In genomic region chr3L:2851771-2852170, dm6 we compare ENCODE assay signal across 1 fruit fly cellular context.
TF ChIP-seq lines count a peak whose summit lies in the region.

No protein-coding gene starts in this region.

TF ChIP-seq in whole organism, embryonic, 481 proteins besides CTCF, POLR2A, EP300 and RAD21 (continued from another document and continues in another):
- TF ChIP-seq Nf-YC (tag; optimal IDR thresholded peaks at IDR 0.05; lab: Kevin White, UChicago) (peak; percentile 3), tin (GFP tag; optimal IDR thresholded peaks at IDR 0.05; lab: Kevin White, UChicago) (peak; percentile 81), gsb (GFP tag; IDR thresholded peaks at IDR 0.05; lab: Robert Waterston, UW) (no peak), Lim3 (GFP tag; IDR thresholded peaks at IDR 0.05; lab: Robert Waterston, UW) (no peak), CG7963 (GFP tag; IDR thresholded peaks at IDR 0.05; lab: Robert Waterston, UW; ENCODE audit: partially characterized antibody) (no peak), CG8765 (GFP tag; IDR thresholded peaks at IDR 0.05; lab: Robert Waterston, UW) (peak; percentile 55; the same call in 1 of the 2 replicates), wor (GFP tag; IDR thresholded peaks at IDR 0.05; lab: Robert Waterston, UW) (no peak), Ada2b (GFP tag; IDR thresholded peaks at IDR 0.05; lab: Robert Waterston, UW) (peak; percentile 44), CG1529 (GFP tag; optimal IDR thresholded peaks at IDR 0.05; lab: Kevin White, UChicago) (no peak), CG9932 (GFP tag; IDR thresholded peaks at IDR 0.05; lab: Robert Waterston, UW) (peak; percentile 83), HLH54F (GFP tag; optimal IDR thresholded peaks at IDR 0.05; lab: Kevin White, UChicago) (peak; percentile 66), CG18262 (tag; optimal IDR thresholded peaks at IDR 0.05; lab: Kevin White, UChicago) (peak; percentile 31), bigmax (GFP tag; optimal IDR thresholded peaks at IDR 0.05; lab: Kevin White, UChicago) (no peak), Hr3 (GFP tag; optimal IDR thresholded peaks at IDR 0.05; lab: Kevin White, UChicago) (peak; percentile 74), CG14441 (GFP tag; IDR thresholded peaks at IDR 0.05; lab: Robert Waterston, UW) (peak; percentile 58), Hsf (GFP tag; optimal IDR thresholded peaks at IDR 0.05; lab: Kevin White, UChicago) (peak; percentile 83), nerfin-1 (tag; optimal IDR thresholded peaks at IDR 0.05; lab: Kevin White, UChicago) (no peak), eyg (GFP tag; optimal IDR thresholded peaks at IDR 0.05; lab: Kevin White, UChicago) (peak; percentile 25), knrl (GFP tag; IDR thresholded peaks at IDR 0.05; lab: Robert Waterston, UW; ENCODE audit: partially characterized antibody) (peak; percentile 82), lola (GFP tag; optimal IDR thresholded peaks at IDR 0.05; lab: Kevin White, UChicago) (peak in 1 of 3 experiments; percentile 25), crp (GFP tag; optimal IDR thresholded peaks at IDR 0.05; lab: Kevin White, UChicago) (no peak), CG5180 (GFP tag; optimal IDR thresholded peaks at IDR 0.05; lab: Kevin White, UChicago) (no peak), CG8089 (GFP tag; optimal IDR thresholded peaks at IDR 0.05; lab: Kevin White, UChicago) (peak; percentile 75), CG7928 (GFP tag; optimal IDR thresholded peaks at IDR 0.05; lab: Kevin White, UChicago) (no peak), CG4282 (GFP tag; optimal IDR thresholded peaks at IDR 0.05; lab: Kevin White, UChicago) (peak; percentile 39), ac (GFP tag; optimal IDR thresholded peaks at IDR 0.05; lab: Kevin White, UChicago) (no peak), dmrt99B (tag; optimal IDR thresholded peaks at IDR 0.05; lab: Kevin White, UChicago) (no peak), gfzf (GFP tag; optimal IDR thresholded peaks at IDR 0.05; lab: Kevin White, UChicago) (peak; percentile 16), cwo (GFP tag; optimal IDR thresholded peaks at IDR 0.05; lab: Kevin White, UChicago) (no peak), ash1 (GFP tag; optimal IDR thresholded peaks at IDR 0.05; lab: Kevin White, UChicago) (no peak), nerfin-2 (GFP tag; IDR thresholded peaks at IDR 0.05; lab: Robert Waterston, UW; ENCODE audit: partially characterized antibody) (no peak), Spps (tag; optimal IDR thresholded peaks at IDR 0.05; lab: Kevin White, UChicago) (no peak), CG32772 (GFP tag; IDR thresholded peaks at IDR 0.05; lab: Robert Waterston, UW) (peak; percentile 54), aop (GFP tag; IDR thresholded peaks at IDR 0.05; lab: Robert Waterston, UW) (no peak), CG10209 (GFP tag; optimal IDR thresholded peaks at IDR 0.05; lab: Kevin White, UChicago) (peak; percentile 33), CG6854 (GFP tag; optimal IDR thresholded peaks at IDR 0.05; lab: Kevin White, UChicago) (no peak), unpg (GFP tag; optimal IDR thresholded peaks at IDR 0.05; lab: Kevin White, UChicago) (peak; percentile 39), nmo (GFP tag; optimal IDR thresholded peaks at IDR 0.05; lab: Kevin White, UChicago) (peak; percentile 68), CG6689 (GFP tag; IDR thresholded peaks at IDR 0.05; lab: Robert Waterston, UW) (no peak), Poxn (GFP tag; IDR thresholded peaks at IDR 0.05; lab: Robert Waterston, UW) (no peak), CG1647 (GFP tag; optimal IDR thresholded peaks at IDR 0.05; lab: Kevin White, UChicago) (peak; percentile 48), sens (GFP tag; lab: Kevin White, UChicago) (peak; percentile 84), Xbp1 (GFP tag; optimal IDR thresholded peaks at IDR 0.05; lab: Kevin White, UChicago) (peak; percentile 86), Ets97D (GFP tag; optimal IDR thresholded peaks at IDR 0.05; lab: Kevin White, UChicago) (peak; percentile 73), dm (GFP tag; optimal IDR thresholded peaks at IDR 0.05; lab: Kevin White, UChicago) (peak; percentile 26), Fer1 (GFP tag; optimal IDR thresholded peaks at IDR 0.05; lab: Kevin White, UChicago) (peak; percentile 46), Doc2 (GFP tag; IDR thresholded peaks at IDR 0.05; lab: Robert Waterston, UW) (no peak), CG15011 (GFP tag; optimal IDR thresholded peaks at IDR 0.05; lab: Kevin White, UChicago) (no peak), CG15269 (tag; optimal IDR thresholded peaks at IDR 0.05; lab: Kevin White, UChicago) (no peak), sd (tag; optimal IDR thresholded peaks at IDR 0.05; lab: Kevin White, UChicago) (peak; percentile 46), CG17568 (GFP tag; optimal IDR thresholded peaks at IDR 0.05; lab: Kevin White, UChicago) (no peak), bsh (GFP tag; optimal IDR thresholded peaks at IDR 0.05; lab: Kevin White, UChicago) (peak in 1 of 2 experiments; percentile 41), gcm (GFP tag; optimal IDR thresholded peaks at IDR 0.05; lab: Kevin White, UChicago) (no peak), salm (tag; optimal IDR thresholded peaks at IDR 0.05; lab: Kevin White, UChicago) (no peak), Blimp-1 (GFP tag; optimal IDR thresholded peaks at IDR 0.05; lab: Kevin White, UChicago) (peak; percentile 42), CG7839 (tag; optimal IDR thresholded peaks at IDR 0.05; lab: Kevin White, UChicago) (peak; percentile 71), CG13287 (GFP tag; IDR thresholded peaks at IDR 0.05; lab: Robert Waterston, UW; ENCODE audit: partially characterized antibody) (peak; percentile 63; the same call in 1 of the 2 replicates), CG5245 (GFP tag; optimal IDR thresholded peaks at IDR 0.05; lab: Kevin White, UChicago) (peak; percentile 78), disco-r (GFP tag; optimal IDR thresholded peaks at IDR 0.05; lab: Kevin White, UChicago) (peak; percentile 52), Bdp1 (GFP tag; optimal IDR thresholded peaks at IDR 0.05; lab: Kevin White, UChicago) (peak; percentile 57), p53 (GFP tag; optimal IDR thresholded peaks at IDR 0.05; lab: Kevin White, UChicago) (peak; percentile 48), vvl (GFP tag; IDR thresholded peaks at IDR 0.05; lab: Robert Waterston, UW) (peak; percentile 77), Opbp (GFP tag; IDR thresholded peaks at IDR 0.05; lab: Robert Waterston, UW; ENCODE audit: partially characterized antibody) (peak; percentile 70), ara (GFP tag; IDR thresholded peaks at IDR 0.05; lab: Robert Waterston, UW) (peak; percentile 44; the same call in 1 of the 2 replicates), Hr78 (GFP tag; optimal IDR thresholded peaks at IDR 0.05; lab: Kevin White, UChicago) (no peak), E2f1 (GFP tag; IDR thresholded peaks at IDR 0.05; lab: Robert Waterston, UW) (peak; percentile 62), CG2116 (GFP tag; optimal IDR thresholded peaks at IDR 0.05; lab: Kevin White, UChicago) (peak; percentile 37), jigr1 (GFP tag; IDR thresholded peaks at IDR 0.05; lab: Robert Waterston, UW) (no peak), yki (optimal IDR thresholded peaks at IDR 0.05; lab: Kevin White, UChicago) (peak; percentile 80), CG3065 (GFP tag; optimal IDR thresholded peaks at IDR 0.05; lab: Kevin White, UChicago) (peak; percentile 32), CG17829 (tag; optimal IDR thresholded peaks at IDR 0.05; lab: Kevin White, UChicago) (peak; percentile 73), CG13894 (tag; optimal IDR thresholded peaks at IDR 0.05; lab: Kevin White, UChicago) (no peak), Bteb2 (GFP tag; optimal IDR thresholded peaks at IDR 0.05; lab: Kevin White, UChicago) (peak; percentile 33), Sox100B (GFP tag; optimal IDR thresholded peaks at IDR 0.05; lab: Kevin White, UChicago) (no peak), crc (GFP tag; optimal IDR thresholded peaks at IDR 0.05; lab: Kevin White, UChicago) (no peak), YL-1 (GFP tag; optimal IDR thresholded peaks at IDR 0.05; lab: Kevin White, UChicago) (no peak), az2 (GFP tag; optimal IDR thresholded peaks at IDR 0.05; lab: Kevin White, UChicago) (peak; percentile 73), CG4730 (GFP tag; IDR thresholded peaks at IDR 0.05; lab: Robert Waterston, UW) (peak; percentile 22; the same call in 1 of the 2 replicates), CG10959 (GFP tag; IDR thresholded peaks at IDR 0.05; lab: Robert Waterston, UW) (peak; percentile 58), CG15601 (tag; optimal IDR thresholded peaks at IDR 0.05; lab: Kevin White, UChicago) (peak; percentile 54), h (optimal IDR thresholded peaks at IDR 0.05; lab: Kevin White, UChicago) (no peak), dpn (GFP tag; optimal IDR thresholded peaks at IDR 0.05; lab: Kevin White, UChicago) (peak; percentile 69 to 77), Rfx (GFP tag; IDR thresholded peaks at IDR 0.05; lab: Robert Waterston, UW) (peak; percentile 90), NC2β (GFP tag; optimal IDR thresholded peaks at IDR 0.05; lab: Kevin White, UChicago) (peak; percentile 62), CG2199 (GFP tag; IDR thresholded peaks at IDR 0.05; lab: Robert Waterston, UW) (peak; percentile 97), fd102C (GFP tag; optimal IDR thresholded peaks at IDR 0.05; lab: Kevin White, UChicago) (peak; percentile 40), ato (GFP tag; IDR thresholded peaks at IDR 0.05; lab: Robert Waterston, UW; ENCODE audit: partially characterized antibody) (no peak), CG34224 (GFP tag; IDR thresholded peaks at IDR 0.05; lab: Robert Waterston, UW; ENCODE audit: partially characterized antibody) (no peak), Sry-β (GFP tag; optimal IDR thresholded peaks at IDR 0.05; lab: Kevin White, UChicago) (no peak), CG6683 (GFP tag; optimal IDR thresholded peaks at IDR 0.05; lab: Kevin White, UChicago) (no peak), NFAT (GFP tag; IDR thresholded peaks at IDR 0.05; lab: Robert Waterston, UW) (peak; percentile 91), Max (GFP tag; optimal IDR thresholded peaks at IDR 0.05; lab: Kevin White, UChicago) (peak; percentile 20), zen (tag; optimal IDR thresholded peaks at IDR 0.05; lab: Kevin White, UChicago) (peak; percentile 57), CG4424 (GFP tag; optimal IDR thresholded peaks at IDR 0.05; lab: Kevin White, UChicago) (peak; percentile 14), Doc3 (GFP tag; IDR thresholded peaks at IDR 0.05; lab: Robert Waterston, UW; ENCODE audit: partially characterized antibody) (no peak), tgo (GFP tag; IDR thresholded peaks at IDR 0.05; lab: Robert Waterston, UW) (peak; percentile 54), Lpt (GFP tag; optimal IDR thresholded peaks at IDR 0.05; lab: Kevin White, UChicago) (no peak), Ets65A (GFP tag; lab: Kevin White, UChicago) (peak; percentile 97), CG7556 (GFP tag; optimal IDR thresholded peaks at IDR 0.05; lab: Kevin White, UChicago) (no peak), MTF-1 (GFP tag; optimal IDR thresholded peaks at IDR 0.05; lab: Kevin White, UChicago; ENCODE audit: borderline replicate concordance) (peak; percentile 27), Taf1 (GFP tag; IDR thresholded peaks at IDR 0.05; lab: Robert Waterston, UW) (peak; percentile 34; the same call in 1 of the 2 replicates), CG42726 (GFP tag; IDR thresholded peaks at IDR 0.05; lab: Robert Waterston, UW; ENCODE audit: partially characterized antibody) (peak; percentile 93), CG10654 (GFP tag; optimal IDR thresholded peaks at IDR 0.05; lab: Kevin White, UChicago) (peak; percentile 51), Pdp1 (GFP tag; optimal IDR thresholded peaks at IDR 0.05; lab: Kevin White, UChicago) (peak; percentile 66 to 70), CkIIα-i1 (GFP tag; IDR thresholded peaks at IDR 0.05; lab: Robert Waterston, UW) (no peak), sc (optimal IDR thresholded peaks at IDR 0.05; lab: Kevin White, UChicago) (no peak), sc (GFP tag; optimal IDR thresholded peaks at IDR 0.05; lab: Kevin White, UChicago) (peak; percentile 21), tll (GFP tag; optimal IDR thresholded peaks at IDR 0.05; lab: Kevin White, UChicago) (no peak), CG8944 (GFP tag; optimal IDR thresholded peaks at IDR 0.05; lab: Kevin White, UChicago) (peak; percentile 66), al (GFP tag; IDR thresholded peaks at IDR 0.05; lab: Robert Waterston, UW) (peak; percentile 51; the same call in 1 of the 2 replicates), slou (GFP tag; optimal IDR thresholded peaks at IDR 0.05; lab: Kevin White, UChicago) (peak; percentile 51), CG13624 (GFP tag; optimal IDR thresholded peaks at IDR 0.05; lab: Kevin White, UChicago) (peak; percentile 46), ind (GFP tag; optimal IDR thresholded peaks at IDR 0.05; lab: Kevin White, UChicago) (peak; percentile 64), CG11504 (tag; optimal IDR thresholded peaks at IDR 0.05; lab: Kevin White, UChicago) (peak; percentile 66), CG8290 (GFP tag; optimal IDR thresholded peaks at IDR 0.05; lab: Kevin White, UChicago) (peak; percentile 75), CG8290 (tag; optimal IDR thresholded peaks at IDR 0.05; lab: Kevin White, UChicago) (peak in 1 of 2 experiments; percentile 82), CG3163 (GFP tag; optimal IDR thresholded peaks at IDR 0.05; lab: Kevin White, UChicago) (peak; percentile 45), Gug (GFP tag; IDR thresholded peaks at IDR 0.05; lab: Robert Waterston, UW) (peak; percentile 57; the same call in 2 of the 4 replicates), CG4360 (GFP tag; IDR thresholded peaks at IDR 0.05; lab: Robert Waterston, UW) (peak; percentile 11; the same call in 1 of the 2 replicates), scrt (GFP tag; optimal IDR thresholded peaks at IDR 0.05; lab: Kevin White, UChicago) (peak; percentile 18), B-H2 (GFP tag; optimal IDR thresholded peaks at IDR 0.05; lab: Kevin White, UChicago) (peak; percentile 60), cad (GFP tag; optimal IDR thresholded peaks at IDR 0.05; lab: Kevin White, UChicago) (no peak), Ptx1 (GFP tag; IDR thresholded peaks at IDR 0.05; lab: Robert Waterston, UW) (peak; percentile 67), CG1832 (GFP tag; optimal IDR thresholded peaks at IDR 0.05; lab: Kevin White, UChicago) (no peak), D (optimal IDR thresholded peaks at IDR 0.05; lab: Kevin White, UChicago) (no peak), D (GFP tag; optimal IDR thresholded peaks at IDR 0.05; lab: Kevin White, UChicago) (no peak), peb (GFP tag; IDR thresholded peaks at IDR 0.05; lab: Robert Waterston, UW) (0 out of 2 replicates have a peak, but pooled peaks have one; percentile 36), da (GFP tag; optimal IDR thresholded peaks at IDR 0.05; lab: Kevin White, UChicago) (peak; percentile 58), CG9727 (GFP tag; optimal IDR thresholded peaks at IDR 0.05; lab: Kevin White, UChicago) (peak; percentile 5), CG1024 (GFP tag; IDR thresholded peaks at IDR 0.05; lab: Robert Waterston, UW) (peak; percentile 19; the same call in 1 of the 2 replicates), HLH4C (GFP tag; IDR thresholded peaks at IDR 0.05; lab: Robert Waterston, UW; ENCODE audit: partially characterized antibody) (no peak), bab2 (GFP tag; optimal IDR thresholded peaks at IDR 0.05; lab: Kevin White, UChicago) (peak; percentile 54)
